Worm (Caenorhabditis elegans): ENCODE results near the gene dpy-7.

- TF ChIP-seq W03F9.2 (tag; optimal IDR thresholded peaks at IDR 0.05) (no peak), him-1 (tag; optimal IDR thresholded peaks at IDR 0.05) (no peak)
Observed at ce11 chrX:7585610-7586259, 48.1 kb upstream of the dpy-7 start, which contains the start of gene adt-2.
